Worm (Caenorhabditis elegans) whole organism, midembryonic: ENCODE measurements around the gene F07C4.11.

ENCODE experiments used
- T22C8.4 ChIP-seq: fragments of 200-800 bp; sonication (Bioruptor generic); IDR thresholded peaks from 2 replicates; pipeline ENCODE4 v1.3.6; 2022; ENCODE audit warnings: missing genetic modification characterization, missing compliant biosample characterization
- cog-1 ChIP-seq: sonication (generic microtip); optimal IDR thresholded peaks from 2 replicates; lab custom pipeline; 2016; ENCODE audit warnings: missing genetic modification characterization, missing compliant biosample characterization
- flt-1 ChIP-seq: fragments of 200-800 bp; sonication (Bioruptor generic); IDR thresholded peaks from 2 replicates; pipeline ENCODE4 v1.3.6; 2022; ENCODE audit warnings: missing genetic modification characterization, missing compliant biosample characterization
- klf-2 ChIP-seq: fragments of 200-800 bp; sonication (Bioruptor generic); conservative IDR thresholded peaks from 2 replicates; pipeline ENCODE4 v1.3.6; 2022; ENCODE audit warnings: missing genetic modification reagents, missing genetic modification characterization, missing compliant biosample characterization
- med-1 ChIP-seq: sonication (generic microtip); optimal IDR thresholded peaks from 2 replicates; lab custom pipeline; 2017; ENCODE audit warnings: missing genetic modification characterization, mild to moderate bottlenecking, missing compliant biosample characterization, antibody characterized with exemption, missing genetic modification reagents; ENCODE audit not compliant: insufficient read depth
- ref-1 ChIP-seq: fragments of 200-800 bp; sonication (Bioruptor generic); conservative IDR thresholded peaks from 2 replicates; pipeline ENCODE4 v1.3.6; 2022; ENCODE audit warnings: missing genetic modification reagents, missing genetic modification characterization, missing compliant biosample characterization
- tab-1 ChIP-seq: fragments of 200-800 bp; sonication (Bioruptor generic); IDR thresholded peaks from 2 replicates; pipeline ENCODE4 v1.3.6; 2022; ENCODE audit warnings: missing genetic modification characterization, missing compliant biosample characterization
- ztf-23 ChIP-seq: fragments of 200-800 bp; sonication (Bioruptor generic); IDR thresholded peaks from 2 replicates; pipeline ENCODE4 v1.3.6; 2022; ENCODE audit warnings: missing genetic modification reagents, missing genetic modification characterization, missing compliant biosample characterization
- ztf-29 ChIP-seq: fragments of 200-800 bp; sonication (Bioruptor generic); IDR thresholded peaks from 2 replicates; pipeline ENCODE4 v1.3.6; 2022; ENCODE audit warnings: missing genetic modification reagents, missing genetic modification characterization, missing compliant biosample characterization

DNA sequence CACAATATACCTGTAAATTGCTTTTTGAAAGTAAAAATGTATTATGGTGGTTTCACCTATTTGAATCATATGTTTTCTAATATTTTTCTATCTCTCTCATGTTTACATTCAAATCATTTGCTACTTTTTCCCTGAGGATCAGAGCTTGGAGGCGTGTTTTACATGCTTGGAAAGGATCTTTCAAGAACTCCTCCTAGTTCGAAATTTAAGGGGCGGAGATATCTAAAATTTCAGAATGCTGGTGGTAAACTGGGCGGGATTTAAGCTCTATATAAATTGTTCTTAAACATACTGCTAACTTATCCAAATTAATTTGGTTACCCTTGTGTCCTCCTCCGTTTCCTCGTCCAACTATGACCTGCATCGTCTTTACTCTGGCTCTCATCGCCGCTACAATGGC, 24.6 kb upstream of the F07C4.11 start, which contains the start of gene C12D5.5:
- TF ChIP-seq ztf-23 = no peak
- no peak for TF ChIP-seq flt-1 (GFP tag; lab: Robert Waterston, UW)
- TF ChIP-seq tab-1 (GFP tag; lab: Robert Waterston, UW) = no peak
- TF ChIP-seq ztf-29 = no peak
- no peak for TF ChIP-seq klf-2 (GFP tag; lab: Robert Waterston, UW)
- TF ChIP-seq cog-1 (tag; lab: Kevin White, UChicago) = no peak
- no peak for TF ChIP-seq med-1 (GFP tag; lab: Kevin White, UChicago)
- no peak for TF ChIP-seq T22C8.4
- TF ChIP-seq ref-1 (GFP tag; lab: Robert Waterston, UW) = no peak
